Worm (Caenorhabditis elegans): ENCODE data around the gene T05G5.5.

T05G5.5 gene

ce11 chrIII:9720191-9720590 lies 31.0 kb downstream of the T05G5.5 start, which contains the start of gene ncx-7:
Gene ncx-7 (minus strand): TSS chrIII:9720291.
- TF ChIP-seq Y5F2A.4 (GFP tag; optimal IDR thresholded peaks at IDR 0.05) (no peak), pqm-1 (tag; optimal IDR thresholded peaks at IDR 0.05) (peak; percentile 6), ZK337.2 (GFP tag; IDR thresholded peaks at IDR 0.05) (no peak), gei-8 (GFP tag; optimal IDR thresholded peaks at IDR 0.05) (no peak), Y48G9A.11 (GFP tag; IDR thresholded peaks at IDR 0.05) (no peak)

DNA sequence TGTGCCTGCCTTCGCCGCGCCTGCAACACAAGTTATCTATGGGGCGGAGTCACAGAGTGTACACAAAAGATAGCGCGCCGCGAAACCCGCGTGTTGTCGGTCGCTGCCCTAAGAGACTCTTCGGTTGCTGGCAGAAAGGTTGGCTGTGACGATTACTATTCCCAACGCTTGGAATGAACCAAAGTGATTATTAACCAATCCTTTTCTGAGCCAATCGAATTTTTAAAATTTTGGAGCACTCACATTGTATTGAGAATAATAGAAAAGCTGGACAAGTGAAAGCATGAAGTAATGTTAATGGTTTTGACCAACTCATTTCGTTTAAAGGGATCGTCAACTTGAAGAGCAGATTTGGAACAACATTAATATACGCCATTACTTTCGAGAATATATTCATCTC lies 34.0 kb downstream of the T05G5.5 start:
- TF ChIP-seq ceh-62 (tag; optimal IDR thresholded peaks at IDR 0.05) (no peak), egl-27 (tag; optimal IDR thresholded peaks at IDR 0.05) (no peak), nhr-42 (GFP tag; IDR thresholded peaks at IDR 0.05) (peak; percentile 27; the same call in 1 of the 2 replicates), unc-130 (GFP tag; optimal IDR thresholded peaks at IDR 0.05) (peak; percentile 2), unc-39 (tag; optimal IDR thresholded peaks at IDR 0.05) (no peak), R02D3.7 (tag; optimal IDR thresholded peaks at IDR 0.05) (no peak), spr-3 (GFP tag; optimal IDR thresholded peaks at IDR 0.05) (no peak), lin-38 (GFP tag; IDR thresholded peaks at IDR 0.05) (peak; percentile 67), tag-97 (GFP tag; IDR thresholded peaks at IDR 0.05) (no peak), nhr-41 (GFP tag; IDR thresholded peaks at IDR 0.05) (no peak), sdz-12 (GFP tag; optimal IDR thresholded peaks at IDR 0.05) (no peak), Y48G9A.11 (GFP tag; IDR thresholded peaks at IDR 0.05) (no peak; the same call in 1 of the 2 replicates), F44E2.7 (GFP tag; IDR thresholded peaks at IDR 0.05) (no peak), daf-19 (GFP tag; conservative IDR thresholded peaks at IDR 0.05) (no peak), ceh-32 (tag; optimal IDR thresholded peaks at IDR 0.05; ENCODE audit: poor library complexity) (no peak), lin-13 (GFP tag; optimal IDR thresholded peaks at IDR 0.05) (peak; percentile 57), hif-1 (tag; optimal IDR thresholded peaks at IDR 0.05) (peak in 1 of 2 experiments; percentile 8), dve-1 (tag; optimal IDR thresholded peaks at IDR 0.05; ENCODE audit: insufficient read depth) (peak; percentile 79), ztf-7 (tag; optimal IDR thresholded peaks at IDR 0.05) (peak; percentile 33), hmg-1.1 (GFP tag; IDR thresholded peaks at IDR 0.05) (no peak; the same call in 1 of the 2 replicates), lin-39 (tag; optimal IDR thresholded peaks at IDR 0.05) (no peak), cey-2 (tag; optimal IDR thresholded peaks at IDR 0.05; ENCODE audit: borderline replicate concordance, insufficient read depth) (no peak), unc-62 (GFP tag; optimal IDR thresholded peaks at IDR 0.05 in 1 of 2) (peak in 1 of 2 experiments; percentile 35), unc-62 (tag; optimal IDR thresholded peaks at IDR 0.05) (no peak), F37D6.2 (tag; optimal IDR thresholded peaks at IDR 0.05) (no peak), nhr-25 (tag; optimal IDR thresholded peaks at IDR 0.05; ENCODE audit: borderline replicate concordance, insufficient read depth) (peak; percentile 63), T26A8.4 (GFP tag; IDR thresholded peaks at IDR 0.05) (no peak; the same call in 1 of the 2 replicates), spr-1 (tag; optimal IDR thresholded peaks at IDR 0.05) (peak; percentile 16), fos-1 (tag; optimal IDR thresholded peaks at IDR 0.05) (no peak), mdt-29 (GFP tag; IDR thresholded peaks at IDR 0.05) (no peak), zip-11 (GFP tag; IDR thresholded peaks at IDR 0.05) (no peak), zip-2 (tag; optimal IDR thresholded peaks at IDR 0.05) (no peak), mes-2 (tag; optimal IDR thresholded peaks at IDR 0.05; ENCODE audit: poor library complexity, severe bottlenecking) (peak; percentile 89), Y105C5A.15 (GFP tag; IDR thresholded peaks at IDR 0.05) (no peak), ZK546.5 (tag; optimal IDR thresholded peaks at IDR 0.05) (no peak), php-3 (GFP tag; IDR thresholded peaks at IDR 0.05) (peak; percentile 49; the same call in 1 of the 2 replicates), daf-16 (GFP tag; optimal IDR thresholded peaks at IDR 0.05) (peak in 1 of 2 experiments; percentile 63), daf-16 (tag; optimal IDR thresholded peaks at IDR 0.05) (peak; percentile 69), mep-1 (tag; optimal IDR thresholded peaks at IDR 0.05) (peak; percentile 59), pqm-1 (tag; optimal IDR thresholded peaks at IDR 0.05) (no peak), lir-3 (tag; optimal IDR thresholded peaks at IDR 0.05) (no peak), mxl-3 (GFP tag; optimal IDR thresholded peaks at IDR 0.05) (no peak), F49E8.2 (tag; optimal IDR thresholded peaks at IDR 0.05; ENCODE audit: borderline replicate concordance) (peak; percentile 90), D1046.2 (GFP tag; IDR thresholded peaks at IDR 0.05) (no peak), lsy-2 (tag; optimal IDR thresholded peaks at IDR 0.05) (peak in 1 of 2 experiments; percentile 73), ceh-20 (GFP tag; IDR thresholded peaks at IDR 0.05) (no peak)

All from whole organism, L4 larva.